Worm (Caenorhabditis elegans): ENCODE results near the gene srh-20.

DNA sequence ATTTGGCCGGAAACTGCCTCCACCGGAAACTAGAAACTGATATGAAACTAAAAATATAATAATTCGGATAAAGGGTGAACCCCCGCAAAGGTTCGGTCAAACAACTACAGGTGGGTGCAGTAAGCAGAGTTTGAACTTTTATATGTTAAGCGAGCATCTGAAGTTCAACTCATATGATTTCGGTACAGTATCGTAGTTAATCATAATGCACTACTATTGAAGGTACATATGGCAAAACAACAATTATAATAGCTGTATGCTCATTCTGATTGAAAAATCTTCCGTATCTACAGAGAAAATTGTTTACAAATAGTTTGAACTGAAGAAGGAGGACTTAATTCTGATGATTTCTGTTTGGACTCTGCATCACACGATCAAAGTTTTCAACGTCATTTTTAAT lies 8.6 kb downstream of the srh-20 start:
- TF ChIP-seq unc-62 (GFP tag; optimal IDR thresholded peaks at IDR 0.05) = no peak
- no peak for TF ChIP-seq pha-4 (tag; optimal IDR thresholded peaks at IDR 0.05)
- TF ChIP-seq nhr-237 (tag; optimal IDR thresholded peaks at IDR 0.05) = no peak
- TF ChIP-seq cnd-1 (tag; optimal IDR thresholded peaks at IDR 0.05) = no peak
- no peak for TF ChIP-seq hlh-1 (tag; optimal IDR thresholded peaks at IDR 0.05)

Data from whole organism, mixed stage, embryonic.